Worm (Caenorhabditis elegans) whole organism, young adult: ENCODE data around the gene oac-42.
"Not testable (repeated sequence)": the region's sequence is repeated elsewhere in the genome, so short reads cannot be mapped to it uniquely, and the experiment has no call there.

Source experiments
- D2030.7 ChIP-seq: fragments of 200-800 bp; sonication (Bioruptor generic); IDR thresholded peaks from 2 replicates; pipeline ENCODE4 v1.3.6; 2022; ENCODE audit warnings: missing genetic modification reagents, missing genetic modification characterization, missing compliant biosample characterization
- F33H1.4 ChIP-seq: fragments of 200-800 bp; sonication (Bioruptor generic); IDR thresholded peaks from 2 replicates; pipeline ENCODE4 v1.3.6; 2022; ENCODE audit warnings: missing genetic modification reagents, missing genetic modification characterization, missing compliant biosample characterization
- F39B2.1 ChIP-seq: fragments of 200-800 bp; sonication (Bioruptor generic); IDR thresholded peaks from 2 replicates; pipeline ENCODE4 v1.3.6; 2022; ENCODE audit warnings: missing genetic modification reagents, missing genetic modification characterization, missing compliant biosample characterization
- F52B5.7 ChIP-seq: sonication (generic microtip); optimal IDR thresholded peaks from 2 replicates; lab custom pipeline; 2016; ENCODE audit warnings: mild to moderate bottlenecking, missing genetic modification characterization, missing compliant biosample characterization
- F57A8.1 ChIP-seq: fragments of 200-800 bp; sonication (Bioruptor generic); optimal IDR thresholded peaks from 2 replicates; lab custom pipeline; 2018; ENCODE audit warnings: mild to moderate bottlenecking, missing genetic modification characterization, moderate library complexity, missing compliant biosample characterization
- F57C9.4 ChIP-seq: sonication (generic microtip); optimal IDR thresholded peaks from 2 replicates; lab custom pipeline; 2017; ENCODE audit warnings: mild to moderate bottlenecking, missing genetic modification characterization, missing compliant biosample characterization
- Y56A3A.18 ChIP-seq: fragments of 200-800 bp; sonication (Bioruptor generic); IDR thresholded peaks from 2 replicates; pipeline ENCODE4 v1.3.6; 2022; ENCODE audit warnings: missing genetic modification reagents, missing genetic modification characterization, missing compliant biosample characterization
- ZK185.1 ChIP-seq: sonication (generic microtip); optimal IDR thresholded peaks from 2 replicates; lab custom pipeline; 2016; ENCODE audit warnings: mild to moderate bottlenecking, missing genetic modification characterization, missing compliant biosample characterization; ENCODE audit not compliant: poor library complexity, severe bottlenecking
- atf-7 ChIP-seq: sonication (generic microtip); optimal IDR thresholded peaks from 2 replicates; lab custom pipeline; 2017; ENCODE audit warnings: mild to moderate bottlenecking, missing genetic modification characterization, missing compliant biosample characterization
- attf-5 ChIP-seq: fragments of 200-800 bp; sonication (Bioruptor generic); optimal IDR thresholded peaks from 2 replicates; lab custom pipeline; 2018; ENCODE audit warnings: mild to moderate bottlenecking, missing genetic modification characterization, missing compliant biosample characterization
- cebp-2 ChIP-seq: fragments of 200-800 bp; sonication (Bioruptor generic); IDR thresholded peaks from 2 replicates; pipeline ENCODE4 v1.3.6; 2022; ENCODE audit warnings: missing genetic modification characterization, missing compliant biosample characterization
- ceh-27 ChIP-seq: fragments of 200-800 bp; sonication (Bioruptor generic); optimal IDR thresholded peaks from 2 replicates; lab custom pipeline; 2018; ENCODE audit warnings: mild to moderate bottlenecking, missing genetic modification characterization, moderate library complexity, missing compliant biosample characterization
- dox-1 ChIP-seq: fragments of 200-800 bp; sonication (Bioruptor generic); IDR thresholded peaks from 2 replicates; pipeline ENCODE4 v1.3.6; 2022; ENCODE audit warnings: missing genetic modification reagents, missing genetic modification characterization, missing compliant biosample characterization
- dpff-1 ChIP-seq: sonication (generic microtip); optimal IDR thresholded peaks from 2 replicates; lab custom pipeline; 2017; ENCODE audit warnings: mild to moderate bottlenecking, missing genetic modification characterization, missing compliant biosample characterization
- egl-44 ChIP-seq: fragments of 200-800 bp; sonication (Bioruptor generic); IDR thresholded peaks from 2 replicates; pipeline ENCODE4 v1.3.6; 2022; ENCODE audit warnings: missing genetic modification reagents, missing genetic modification characterization, missing compliant biosample characterization
- fkh-3 ChIP-seq: sonication (generic microtip); optimal IDR thresholded peaks from 2 replicates; lab custom pipeline; 2016; ENCODE audit warnings: mild to moderate bottlenecking, missing genetic modification characterization, missing compliant biosample characterization
- let-607 ChIP-seq, 2 experiments: fragments of 200-800 bp in 1 of 2; sonication (Bioruptor generic) in 1 of 2; sonication (generic microtip) in 1 of 2; optimal IDR thresholded peaks; 2 replicates each; lab custom pipeline; 2016 to 2018; ENCODE audit warnings: mild to moderate bottlenecking in 2 of 2, missing compliant biosample characterization in 2 of 2, missing genetic modification characterization in 2 of 2, moderate library complexity in 2 of 2, missing genotype in 1 of 2
- lin-54 ChIP-seq: fragments of 200-800 bp; sonication (Bioruptor generic); optimal IDR thresholded peaks from 2 replicates; lab custom pipeline; 2018; ENCODE audit warnings: mild to moderate bottlenecking, missing genetic modification characterization, missing compliant biosample characterization
- lsl-1 ChIP-seq: fragments of 200-800 bp; sonication (Bioruptor generic); optimal IDR thresholded peaks from 2 replicates; lab custom pipeline; 2018; ENCODE audit warnings: mild to moderate bottlenecking, missing genetic modification characterization, moderate library complexity, missing compliant biosample characterization
- lsy-27 ChIP-seq: sonication (generic microtip); optimal IDR thresholded peaks from 2 replicates; lab custom pipeline; 2017; ENCODE audit warnings: missing genetic modification characterization, mild to moderate bottlenecking, missing compliant biosample characterization, antibody characterized with exemption, missing genotype, borderline replicate concordance; ENCODE audit not compliant: insufficient read depth
- madf-6 ChIP-seq: fragments of 200-800 bp; sonication (Bioruptor generic); IDR thresholded peaks from 2 replicates; pipeline ENCODE4 v1.3.6; 2022; ENCODE audit warnings: missing genetic modification reagents, missing genetic modification characterization, missing compliant biosample characterization
- madf-8 ChIP-seq: fragments of 200-800 bp; sonication (Bioruptor generic); conservative IDR thresholded peaks from 2 replicates; pipeline ENCODE4 v1.3.6; 2022; ENCODE audit warnings: missing genetic modification reagents, missing genetic modification characterization, missing compliant biosample characterization
- mcd-1 ChIP-seq: fragments of 200-800 bp; sonication (Bioruptor generic); IDR thresholded peaks from 2 replicates; pipeline ENCODE4 v1.3.6; 2022; ENCODE audit warnings: missing genetic modification reagents, missing genetic modification characterization, missing compliant biosample characterization
- mel-28 ChIP-seq: sonication (generic microtip); optimal IDR thresholded peaks from 2 replicates; lab custom pipeline; 2016; ENCODE audit warnings: borderline replicate concordance, mild to moderate bottlenecking, missing genetic modification characterization, missing compliant biosample characterization
- mes-4 ChIP-seq: sonication (generic microtip); optimal IDR thresholded peaks from 2 replicates; lab custom pipeline; 2016; ENCODE audit warnings: missing genotype, missing genetic modification characterization, missing compliant biosample characterization
- nhr-120 ChIP-seq: fragments of 200-800 bp; sonication (Bioruptor generic); IDR thresholded peaks from 2 replicates; pipeline ENCODE4 v1.3.6; 2022; ENCODE audit warnings: missing genetic modification characterization, missing compliant biosample characterization
- nhr-179 ChIP-seq: sonication (generic microtip); optimal IDR thresholded peaks from 2 replicates; lab custom pipeline; 2016; ENCODE audit warnings: mild to moderate bottlenecking, missing genetic modification characterization, missing compliant biosample characterization
- nhr-90 ChIP-seq: sonication (generic microtip); optimal IDR thresholded peaks from 2 replicates; lab custom pipeline; 2016; ENCODE audit warnings: missing genotype, mild to moderate bottlenecking, missing genetic modification characterization, missing compliant biosample characterization
- rcor-1 ChIP-seq: fragments of 200-800 bp; sonication (Bioruptor generic); IDR thresholded peaks from 2 replicates; pipeline ENCODE4 v1.3.6; 2022; ENCODE audit warnings: missing genetic modification reagents, missing genetic modification characterization, missing compliant biosample characterization
- rec-8 ChIP-seq, 2 experiments: sonication (generic microtip); optimal IDR thresholded peaks; 2 replicates each; lab custom pipeline; 2016; ENCODE audit warnings: mild to moderate bottlenecking in 2 of 2, missing genetic modification characterization in 2 of 2, missing genetic modification reagents in 2 of 2, missing genotype in 2 of 2, missing biosample characterization in 1 of 2, missing compliant biosample characterization in 1 of 2, moderate library complexity in 1 of 2
- repo-1 ChIP-seq: sonication (generic microtip); optimal IDR thresholded peaks from 2 replicates; lab custom pipeline; 2017; ENCODE audit warnings: mild to moderate bottlenecking, missing genetic modification characterization, missing compliant biosample characterization
- rpc-1 ChIP-seq, 2 experiments: fragments of 150-350 bp in 1 of 2; sonication (generic microtip) in 1 of 2; optimal IDR thresholded peaks; 2 replicates each; lab custom pipeline; 2014 to 2018; ENCODE audit warnings: missing biosample characterization in 1 of 2, missing genetic modification characterization in 1 of 2, missing genetic modification reagents in 1 of 2, missing genotype in 1 of 2
- snpc-4 ChIP-seq, 5 experiments: fragments of 150-350 bp in 1 of 5; sonication (generic microtip) in 4 of 5; optimal IDR thresholded peaks; 2 replicates each; lab custom pipeline; 2014 to 2018; ENCODE audit warnings: missing genetic modification characterization in 5 of 5, missing biosample characterization in 3 of 5, antibody characterized with exemption in 2 of 5, mild to moderate bottlenecking in 2 of 5, missing compliant biosample characterization in 2 of 5, missing genotype in 2 of 5, moderate library complexity in 2 of 5, missing genetic modification reagents in 1 of 5
- sptf-2 ChIP-seq: fragments of 200-800 bp; sonication (Bioruptor generic); optimal IDR thresholded peaks from 2 replicates; lab custom pipeline; 2018; ENCODE audit warnings: mild to moderate bottlenecking, missing genetic modification characterization, missing compliant biosample characterization
- tlf-1 ChIP-seq: fragments of 200-800 bp; sonication (Bioruptor generic); optimal IDR thresholded peaks from 2 replicates; lab custom pipeline; 2018; ENCODE audit warnings: mild to moderate bottlenecking, missing genetic modification characterization, missing compliant biosample characterization
- unc-62 ChIP-seq: fragments of 150-350 bp; optimal IDR thresholded peaks from 2 replicates; lab custom pipeline; 2014; ENCODE audit warnings: missing biosample characterization, missing genetic modification reagents, missing genetic modification characterization
- ztf-26 ChIP-seq: sonication (generic microtip); optimal IDR thresholded peaks from 2 replicates; lab custom pipeline; 2017; ENCODE audit warnings: missing genetic modification characterization, missing compliant biosample characterization
- ztf-28 ChIP-seq: fragments of 200-800 bp; sonication (Bioruptor generic); IDR thresholded peaks from 2 replicates; pipeline ENCODE4 v1.3.6; 2022; ENCODE audit warnings: missing genetic modification reagents, missing genetic modification characterization, missing compliant biosample characterization

oac-42 gene

DNA sequence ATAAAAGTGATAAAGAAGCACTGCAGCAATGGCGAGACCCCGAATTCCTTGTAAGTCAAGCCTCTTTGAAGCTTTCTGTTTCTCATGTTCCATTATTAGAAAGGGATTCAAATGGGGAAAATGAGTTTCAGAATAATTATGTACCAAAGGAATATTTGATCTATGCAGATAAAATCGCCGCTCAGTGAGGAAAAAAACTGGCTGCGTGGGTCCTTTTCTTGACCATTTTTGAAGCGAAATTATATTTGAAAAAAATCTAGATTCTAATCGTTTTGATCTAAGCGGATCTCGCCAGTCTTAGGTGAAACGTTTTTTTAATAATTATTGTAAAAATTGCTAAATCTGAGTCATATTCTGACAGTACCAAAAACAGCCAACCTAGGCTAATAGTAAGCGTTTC, at the start of gene oac-42:
Gene oac-42, minus strand, starts transcription at position 101 of the 400 bp plus-strand sequence.
- TF ChIP-seq F52B5.7 (tag; lab: Kevin White, UChicago) (no peak), tlf-1 (GFP tag; lab: Kevin White, UChicago) (no peak), madf-8 (GFP tag; lab: Robert Waterston, UW) (no peak), sptf-2 (GFP tag; lab: Kevin White, UChicago) (no peak), dpff-1 (no peak), madf-6 (no peak), mel-28 (tag; lab: Kevin White, UChicago) (no peak), lin-54 (GFP tag; lab: Kevin White, UChicago) (no peak), egl-44 (no peak), F39B2.1 (no peak), rcor-1 (GFP tag; lab: Robert Waterston, UW) (no peak), dox-1 (no peak), mcd-1 (GFP tag; lab: Robert Waterston, UW) (no peak), mes-4 (tag; lab: Kevin White, UChicago) (no peak), fkh-3 (no peak)

DNA sequence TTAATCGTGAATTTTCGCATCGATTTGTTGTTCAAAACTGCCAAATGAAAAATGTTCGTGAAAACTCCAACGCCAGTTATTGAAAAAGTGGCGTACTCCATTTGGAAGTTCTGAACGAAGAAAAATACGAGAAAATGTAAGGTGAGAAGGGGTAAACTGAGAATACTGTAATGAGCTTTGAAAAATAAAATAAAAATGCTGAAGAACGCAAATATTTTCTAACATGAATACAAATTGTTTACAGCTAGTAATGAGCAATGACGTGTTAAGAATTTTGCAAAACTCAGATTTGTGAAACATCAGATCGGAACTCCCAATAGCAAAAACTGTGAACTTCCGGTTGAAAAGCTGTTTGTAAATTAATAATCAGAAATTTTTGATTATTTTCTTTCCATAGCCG, 47.8 kb upstream of the oac-42 start, which contains the start of gene srw-26:
Gene srw-26, minus strand, starts transcription at position 101 of the 400 bp plus-strand sequence.
- TF ChIP-seq rpc-1 (optimal IDR thresholded peaks at IDR 0.05; lab: Kevin White, UChicago) (no peak), rpc-1 (tag; optimal IDR thresholded peaks at IDR 0.05; lab: Kevin White, UChicago) (no peak), ztf-28 (GFP tag; lab: Robert Waterston, UW) (no peak), ztf-26 (tag; lab: Kevin White, UChicago) (no peak), lsy-27 (tag; lab: Kevin White, UChicago) (no peak), F57C9.4 (no peak), cebp-2 (GFP tag; lab: Robert Waterston, UW) (no peak), repo-1 (no peak), nhr-179 (tag; lab: Kevin White, UChicago) (no peak)

DNA sequence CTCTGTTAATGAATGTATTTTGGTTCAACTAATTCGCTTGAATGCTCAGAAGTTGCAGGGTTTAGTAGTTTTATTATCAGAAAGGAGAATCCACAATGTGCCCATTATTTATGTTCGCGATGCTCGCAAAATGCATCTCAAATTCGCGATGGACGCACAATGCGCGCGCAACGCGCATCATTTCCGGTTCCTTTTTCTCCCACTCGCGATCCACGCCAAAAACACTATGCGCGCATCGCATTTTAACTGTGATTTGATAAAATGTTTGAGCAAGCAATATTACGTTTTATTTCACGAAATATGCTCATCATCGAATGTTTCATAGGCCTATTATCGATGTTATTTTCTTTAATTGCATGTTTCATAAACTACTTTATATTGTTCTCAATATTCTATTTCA, 45.3 kb upstream of the oac-42 start, which contains the start of gene srbc-77:
Gene srbc-77, plus strand, starts transcription at position 301 of the 400 bp plus-strand sequence.
- TF ChIP-seq F33H1.4 (GFP tag; lab: Robert Waterston, UW); atf-7 (tag; lab: Kevin White, UChicago); F57A8.1: not testable (repeated sequence)

DNA sequence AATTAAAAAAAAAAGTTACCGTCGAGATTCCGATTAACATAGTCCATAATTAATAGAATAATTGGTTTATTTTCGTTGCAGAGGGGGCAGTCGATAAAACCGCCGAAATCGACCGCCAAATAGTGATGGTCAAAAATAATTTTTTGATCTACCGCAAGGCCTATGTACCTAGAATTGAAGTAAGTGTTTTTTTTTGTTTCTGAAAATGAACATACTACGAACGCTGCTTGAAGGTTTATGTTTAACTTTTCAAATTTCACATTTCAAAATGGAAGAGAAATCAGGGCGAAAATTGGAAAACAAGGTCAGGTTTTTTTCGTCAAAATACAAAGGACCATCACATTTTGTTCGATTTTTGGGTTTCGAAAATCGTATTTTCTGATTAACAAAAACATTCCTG, 43.7 kb upstream of the oac-42 start, which contains the start of gene pzf-1:
Gene pzf-1, minus strand, starts transcription at position 101 of the 400 bp plus-strand sequence.
- TF ChIP-seq Y56A3A.18 (GFP tag; lab: Robert Waterston, UW), result no peak
- TF ChIP-seq D2030.7, result no peak
- TF ChIP-seq ceh-27, result no peak
- TF ChIP-seq nhr-90 (tag; lab: Kevin White, UChicago), result no peak
- TF ChIP-seq unc-62, result no peak
- TF ChIP-seq attf-5 (GFP tag; lab: Kevin White, UChicago), result no peak

DNA sequence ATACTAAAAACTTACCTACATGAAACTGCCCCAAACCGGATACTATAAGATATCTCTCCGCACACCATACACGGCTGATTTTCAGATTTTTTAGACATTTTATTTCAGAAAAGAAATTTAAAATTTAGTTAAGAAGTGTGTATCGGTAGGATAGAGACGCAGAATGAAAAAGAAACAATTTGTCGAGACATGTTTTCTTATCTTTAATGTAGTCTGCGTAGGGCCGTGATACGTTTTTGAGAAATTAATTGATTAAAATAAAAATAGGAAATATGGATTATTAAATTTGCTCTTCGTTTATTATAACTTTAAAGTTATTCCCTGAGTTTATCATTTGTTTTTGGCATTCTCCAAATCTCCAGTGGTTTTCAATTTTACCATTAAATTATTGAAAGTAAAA, 39.7 kb upstream of the oac-42 start, which contains the start of gene nhr-108:
Gene nhr-108, minus strand, starts transcription at position 166 of the 400 bp plus-strand sequence.
- TF ChIP-seq ZK185.1 (no peak), lsl-1 (no peak), snpc-4 (GFP tag; optimal IDR thresholded peaks at IDR 0.05; lab: Kevin White, UChicago) (no peak), snpc-4 (tag; optimal IDR thresholded peaks at IDR 0.05; lab: Kevin White, UChicago) (no peak), nhr-120 (GFP tag; lab: Robert Waterston, UW) (no peak), rec-8 (tag; optimal IDR thresholded peaks at IDR 0.05; lab: Kevin White, UChicago) (no peak), sptf-2 (GFP tag; lab: Kevin White, UChicago) (no peak), let-607 (tag; optimal IDR thresholded peaks at IDR 0.05; lab: Kevin White, UChicago) (no peak)
